Fruit fly (Drosophila melanogaster): Measurements from ENCODE around the gene Apl.

Gene Apl

DNA sequence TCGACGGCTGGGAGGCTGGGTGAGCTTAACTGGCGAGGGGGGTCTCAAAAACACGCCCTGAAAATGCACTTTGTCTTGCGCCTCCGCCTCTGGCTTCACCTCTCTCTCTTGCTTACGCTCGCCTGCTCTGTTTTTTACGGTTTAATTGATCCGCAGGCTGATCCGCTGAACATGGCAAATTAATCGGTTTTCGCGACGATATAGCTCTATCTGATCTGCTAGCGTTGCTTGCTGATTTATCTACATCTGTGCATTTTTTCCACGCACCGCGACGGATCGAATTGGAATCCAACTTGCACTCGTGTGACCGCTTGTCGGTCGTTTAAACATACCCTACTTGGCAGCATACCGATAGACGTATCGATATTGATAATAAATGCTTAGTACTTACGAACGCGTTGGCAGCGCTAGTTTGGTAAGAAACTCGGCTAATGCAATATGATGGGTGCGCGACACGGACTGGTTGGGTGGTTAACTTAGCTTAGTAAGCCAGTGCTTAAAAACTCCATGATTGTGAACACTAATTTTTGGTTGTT lies 52.7 kb downstream of the Apl start, which contains the start of gene Abl (continued):
- peak; percentile 81 for TF ChIP-seq Dll (GFP tag; IDR thresholded peaks at IDR 0.05; ENCODE audit: partially characterized antibody)
- no peak for TF ChIP-seq Rx (GFP tag; IDR thresholded peaks at IDR 0.05)
- peak; percentile 28 for TF ChIP-seq CG3995 (GFP tag; optimal IDR thresholded peaks at IDR 0.05)
- TF ChIP-seq Atf6 (GFP tag; IDR thresholded peaks at IDR 0.05) = peak; percentile 45
- TF ChIP-seq Oaz (GFP tag; IDR thresholded peaks at IDR 0.05) = no peak
- TF ChIP-seq ATbp (GFP tag; optimal IDR thresholded peaks at IDR 0.05) = no peak
- TF ChIP-seq row (GFP tag; IDR thresholded peaks at IDR 0.05) = peak; percentile 56; the same call in 2 of the 3 replicates
- no peak for TF ChIP-seq CG15479 (GFP tag; optimal IDR thresholded peaks at IDR 0.05)
- peak; percentile 50 for TF ChIP-seq al (GFP tag; IDR thresholded peaks at IDR 0.05)
- TF ChIP-seq CG13123 (GFP tag; optimal IDR thresholded peaks at IDR 0.05) = peak; percentile 70
- peak; percentile 39 for TF ChIP-seq PHDP (tag; optimal IDR thresholded peaks at IDR 0.05)
- no peak for TF ChIP-seq CG6254 (GFP tag; optimal IDR thresholded peaks at IDR 0.05)
- TF ChIP-seq CG8924 (tag; optimal IDR thresholded peaks at IDR 0.05) = peak; percentile 47
- peak; percentile 56; the same call in 2 of the 3 replicates for TF ChIP-seq ken (GFP tag; IDR thresholded peaks at IDR 0.05)
- TF ChIP-seq mirr (GFP tag; optimal IDR thresholded peaks at IDR 0.05) = peak; percentile 59
- peak; percentile 61 for TF ChIP-seq Chrac-16 (GFP tag; optimal IDR thresholded peaks at IDR 0.05)
- peak; percentile 15 for TF ChIP-seq CG8359 (GFP tag; optimal IDR thresholded peaks at IDR 0.05; ENCODE audit: borderline replicate concordance)
- peak; percentile 77 for TF ChIP-seq CG12391 (tag; optimal IDR thresholded peaks at IDR 0.05)
- TF ChIP-seq Doc3 (GFP tag; IDR thresholded peaks at IDR 0.05; ENCODE audit: partially characterized antibody) = peak; percentile 69; the same call in 2 of the 3 replicates
- peak; percentile 3 for TF ChIP-seq Asciz (GFP tag; optimal IDR thresholded peaks at IDR 0.05)
- TF ChIP-seq Hey (tag; optimal IDR thresholded peaks at IDR 0.05) = no peak
- no peak for TF ChIP-seq BtbVII (GFP tag; optimal IDR thresholded peaks at IDR 0.05)
- peak; percentile 80 for TF ChIP-seq phol (tag; optimal IDR thresholded peaks at IDR 0.05)
- peak; percentile 72 for TF ChIP-seq ems (GFP tag; optimal IDR thresholded peaks at IDR 0.05)
- 0 out of 2 replicates have a peak, but pooled peaks have one; percentile 23 for TF ChIP-seq wdn (GFP tag; IDR thresholded peaks at IDR 0.05)
- no peak for TF ChIP-seq CG13775 (GFP tag; optimal IDR thresholded peaks at IDR 0.05)
- peak; percentile 74 for TF ChIP-seq cg (GFP tag; optimal IDR thresholded peaks at IDR 0.05)
- TF ChIP-seq schlank (tag; optimal IDR thresholded peaks at IDR 0.05) = no peak
- 0 out of 3 replicates have a peak, but pooled peaks have one; percentile 20 for TF ChIP-seq B-H1 (GFP tag; IDR thresholded peaks at IDR 0.05)
- peak; percentile 88 for TF ChIP-seq CG6791 (GFP tag; IDR thresholded peaks at IDR 0.05; ENCODE audit: partially characterized antibody)
- peak; percentile 87 for TF ChIP-seq abd-A (tag; optimal IDR thresholded peaks at IDR 0.05)
- TF ChIP-seq CG18599 (GFP tag; optimal IDR thresholded peaks at IDR 0.05) = peak; percentile 78
- peak; percentile 22 for TF ChIP-seq Vsx1 (GFP tag; optimal IDR thresholded peaks at IDR 0.05)
- TF ChIP-seq Kr (GFP tag; optimal IDR thresholded peaks at IDR 0.05) = no peak
- peak; percentile 68 for TF ChIP-seq tx (GFP tag; optimal IDR thresholded peaks at IDR 0.05)
- TF ChIP-seq mld (GFP tag; IDR thresholded peaks at IDR 0.05; ENCODE audit: partially characterized antibody) = peak; percentile 62; the same call in 1 of the 3 replicates
- no peak for TF ChIP-seq CG31365 (tag; optimal IDR thresholded peaks at IDR 0.05)
- TF ChIP-seq CG1832 (GFP tag; optimal IDR thresholded peaks at IDR 0.05) = no peak
- TF ChIP-seq vfl (GFP tag; optimal IDR thresholded peaks at IDR 0.05) = peak; percentile 89
- TF ChIP-seq cwo (GFP tag; optimal IDR thresholded peaks at IDR 0.05) = peak; percentile 45
- no peak for TF ChIP-seq lola (GFP tag; optimal IDR thresholded peaks at IDR 0.05)
- no peak for TF ChIP-seq CG18619 (GFP tag; optimal IDR thresholded peaks at IDR 0.05)
- 0 out of 3 replicates have a peak, but pooled peaks have one; percentile 14 for TF ChIP-seq Mrtf (GFP tag; IDR thresholded peaks at IDR 0.05)
- TF ChIP-seq CG7786 (GFP tag; optimal IDR thresholded peaks at IDR 0.05) = peak; percentile 65
- peak; percentile 33 for TF ChIP-seq Spps (tag; optimal IDR thresholded peaks at IDR 0.05)
- TF ChIP-seq br (optimal IDR thresholded peaks at IDR 0.05) = no peak
- TF ChIP-seq CHES-1-like (GFP tag; optimal IDR thresholded peaks at IDR 0.05) = peak; percentile 85
- TF ChIP-seq Sry-β (GFP tag; optimal IDR thresholded peaks at IDR 0.05) = no peak
- TF ChIP-seq CG31388 (GFP tag; optimal IDR thresholded peaks at IDR 0.05) = no peak

Data from whole organism, embryonic.